Worm (Caenorhabditis elegans): ENCODE results near the gene panl-3.

The panl-3 gene

ce11 chrIII:9822942-9823341 is 4.1 kb downstream of the panl-3 start, which contains the start of gene arl-5:
TSS of gene arl-5 (plus strand) at chrIII:9823242.
- TF ChIP-seq elt-3 (tag; optimal IDR thresholded peaks at IDR 0.05) (no peak), egl-27 (tag; optimal IDR thresholded peaks at IDR 0.05) (no peak), mdl-1 (tag; optimal IDR thresholded peaks at IDR 0.05) (no peak), fkh-2 (tag; optimal IDR thresholded peaks at IDR 0.05) (no peak), unc-62 (GFP tag; optimal IDR thresholded peaks at IDR 0.05) (no peak), ceh-16 (tag; optimal IDR thresholded peaks at IDR 0.05) (no peak), hmg-11 (tag; optimal IDR thresholded peaks at IDR 0.05) (no peak), elt-1 (tag; optimal IDR thresholded peaks at IDR 0.05) (no peak), nfya-1 (tag; optimal IDR thresholded peaks at IDR 0.05; ENCODE audit: insufficient read depth) (no peak), nhr-43 (tag; optimal IDR thresholded peaks at IDR 0.05; ENCODE audit: poor library complexity, severe bottlenecking) (no peak), sea-2 (GFP tag; optimal IDR thresholded peaks at IDR 0.05) (no peak), mml-1 (tag; optimal IDR thresholded peaks at IDR 0.05) (no peak), nhr-11 (tag; optimal IDR thresholded peaks at IDR 0.05) (no peak), ztf-11 (tag; optimal IDR thresholded peaks at IDR 0.05) (no peak), ceh-82 (tag; optimal IDR thresholded peaks at IDR 0.05) (no peak), zag-1 (tag; optimal IDR thresholded peaks at IDR 0.05) (no peak)

ce11 chrIII:9823748-9824147 is 4.9 kb downstream of the panl-3 start:
- TF ChIP-seq elt-2 (tag; optimal IDR thresholded peaks at IDR 0.05), result no peak
- no peak for TF ChIP-seq snpc-4 (tag; optimal IDR thresholded peaks at IDR 0.05)
- TF ChIP-seq mml-1 (tag; optimal IDR thresholded peaks at IDR 0.05), result no peak
- TF ChIP-seq elt-3 (tag; optimal IDR thresholded peaks at IDR 0.05), result no peak

ce11 chrIII:9824330-9824934 is 5.6 kb downstream of the panl-3 start, which contains the start of gene lin-52:
TSS of gene lin-52 (minus strand) at chrIII:9824750.
- TF ChIP-seq ztf-4 (tag; optimal IDR thresholded peaks at IDR 0.05) (no peak), elt-1 (tag; optimal IDR thresholded peaks at IDR 0.05) (no peak), nfya-1 (tag; optimal IDR thresholded peaks at IDR 0.05; ENCODE audit: insufficient read depth) (no peak), R02D3.7 (tag; optimal IDR thresholded peaks at IDR 0.05) (no peak), lin-39 (tag; optimal IDR thresholded peaks at IDR 0.05) (no peak), nhr-43 (tag; optimal IDR thresholded peaks at IDR 0.05; ENCODE audit: poor library complexity, severe bottlenecking) (peak; percentile 15), ama-1 (optimal IDR thresholded peaks at IDR 0.05) (peak; percentile 82), pha-4 (tag; optimal IDR thresholded peaks at IDR 0.05) (peak; percentile 31), snpc-4 (tag; optimal IDR thresholded peaks at IDR 0.05) (no peak), elt-2 (tag; optimal IDR thresholded peaks at IDR 0.05) (peak; percentile 7), nhr-28 (tag; optimal IDR thresholded peaks at IDR 0.05) (no peak), mdl-1 (tag; optimal IDR thresholded peaks at IDR 0.05) (no peak)

DNA sequence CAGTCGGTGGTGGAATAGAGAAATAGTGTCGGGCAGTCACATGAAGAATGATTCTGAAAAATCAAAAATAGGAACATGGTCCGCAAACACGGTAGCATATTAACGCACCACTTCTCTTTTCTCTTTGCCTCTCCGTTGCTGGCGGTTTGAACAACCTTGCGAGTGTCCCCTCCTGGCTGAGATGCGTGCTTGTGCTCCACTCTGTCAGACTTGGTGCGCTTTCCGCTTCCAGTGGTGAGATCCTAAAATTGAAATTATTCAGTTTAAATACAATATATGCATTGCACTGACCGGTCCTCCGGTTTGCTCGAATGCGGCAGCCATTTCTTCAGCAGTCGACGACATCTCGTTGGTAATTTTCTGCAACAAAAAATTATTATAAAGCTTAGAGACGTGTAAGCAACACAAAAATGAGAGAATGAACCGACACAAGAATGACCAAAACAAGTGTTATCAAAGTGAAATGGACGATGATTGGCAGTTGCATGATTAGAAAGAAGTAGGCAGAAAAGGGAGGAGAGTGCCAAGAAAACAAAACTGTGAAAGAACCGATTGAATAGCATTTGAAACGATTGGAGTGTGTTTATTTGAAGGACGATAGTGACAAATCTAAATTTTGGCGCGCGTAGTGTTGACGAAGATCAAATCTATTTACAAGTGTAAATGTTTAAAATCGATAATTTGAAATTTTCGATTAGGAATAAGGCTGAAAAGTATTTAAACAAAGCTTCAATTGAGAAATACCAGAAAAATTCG is 6.4 kb downstream of the panl-3 start, which contains the start of gene ZK632.9:
Gene ZK632.9 (minus strand): TSS at position 360 of the 756 bp plus-strand sequence.
- no peak for TF ChIP-seq egl-5 (tag; optimal IDR thresholded peaks at IDR 0.05)
- peak; percentile 28 for TF ChIP-seq elt-2 (tag; optimal IDR thresholded peaks at IDR 0.05)
- TF ChIP-seq ceh-28 (tag; optimal IDR thresholded peaks at IDR 0.05), result peak; percentile 31
- peak; percentile 57 for TF ChIP-seq ama-1 (optimal IDR thresholded peaks at IDR 0.05)
- TF ChIP-seq ztf-4 (tag; optimal IDR thresholded peaks at IDR 0.05), result peak; percentile 13
- no peak for TF ChIP-seq snpc-4 (tag; optimal IDR thresholded peaks at IDR 0.05)
- peak; percentile 21 for TF ChIP-seq nfya-1 (tag; optimal IDR thresholded peaks at IDR 0.05; ENCODE audit: insufficient read depth)

DNA sequence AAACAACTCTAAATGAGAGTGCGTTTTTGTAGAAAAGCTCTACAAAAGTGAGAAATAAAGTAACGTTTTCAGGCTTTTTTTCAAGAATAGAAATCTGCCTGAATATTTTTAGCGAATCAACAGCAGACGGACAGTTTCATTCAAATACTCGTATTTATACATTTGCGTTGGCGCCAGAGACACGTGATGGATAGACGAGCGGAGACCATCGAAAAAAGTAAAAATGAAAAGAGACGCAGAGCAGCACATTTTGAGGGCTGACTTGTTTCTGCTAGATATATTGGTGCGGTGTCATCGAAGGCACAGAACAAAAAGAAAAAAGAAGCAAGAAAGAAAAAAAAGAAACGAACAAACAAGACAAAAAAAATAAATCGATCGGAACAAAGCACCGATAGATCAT is 7.1 kb downstream of the panl-3 start:
- TF ChIP-seq nhr-28 (tag; optimal IDR thresholded peaks at IDR 0.05), result no peak
- peak; percentile 7 for TF ChIP-seq pqm-1 (tag; optimal IDR thresholded peaks at IDR 0.05)
- no peak for TF ChIP-seq nhr-12 (tag; optimal IDR thresholded peaks at IDR 0.05)
- no peak for TF ChIP-seq elt-3 (tag; optimal IDR thresholded peaks at IDR 0.05)
- peak; percentile 11 for TF ChIP-seq nhr-43 (tag; optimal IDR thresholded peaks at IDR 0.05; ENCODE audit: poor library complexity, severe bottlenecking)
- peak; percentile 11 for TF ChIP-seq lin-15B (tag; optimal IDR thresholded peaks at IDR 0.05)
- peak; percentile 36 for TF ChIP-seq lin-39 (tag; optimal IDR thresholded peaks at IDR 0.05)
- peak; percentile 16 for TF ChIP-seq snpc-4 (tag; optimal IDR thresholded peaks at IDR 0.05)
- TF ChIP-seq lsy-12 (tag; optimal IDR thresholded peaks at IDR 0.05), result peak; percentile 28
- peak; percentile 62 for TF ChIP-seq jun-1 (tag; optimal IDR thresholded peaks at IDR 0.05)
- TF ChIP-seq pha-4 (tag; optimal IDR thresholded peaks at IDR 0.05), result peak; percentile 89
- TF ChIP-seq R02D3.7 (tag; optimal IDR thresholded peaks at IDR 0.05), result no peak
- TF ChIP-seq nfya-1 (tag; optimal IDR thresholded peaks at IDR 0.05; ENCODE audit: insufficient read depth), result peak; percentile 56
- TF ChIP-seq hmg-11 (tag; optimal IDR thresholded peaks at IDR 0.05), result peak; percentile 2
- TF ChIP-seq skn-1 (tag; optimal IDR thresholded peaks at IDR 0.05), result peak; percentile 3
- TF ChIP-seq elt-2 (tag; optimal IDR thresholded peaks at IDR 0.05), result peak; percentile 27
- peak; percentile 93 for TF ChIP-seq ama-1 (optimal IDR thresholded peaks at IDR 0.05)

Data from whole organism, L3 larva.